Worm (Caenorhabditis elegans) whole organism, L3 larva: ENCODE measurements around the gene C41A3.2.

ENCODE experiments used
- ZK546.5 ChIP-seq: sonication (generic microtip); optimal IDR thresholded peaks from 2 replicates; lab custom pipeline; 2017; ENCODE audit warnings: missing biosample characterization, missing genetic modification characterization
- ceh-28 ChIP-seq: fragments of 150-350 bp; optimal IDR thresholded peaks from 2 replicates; lab custom pipeline; 2014; ENCODE audit warnings: missing biosample characterization, missing genetic modification reagents, missing genetic modification characterization
- ceh-82 ChIP-seq: fragments of 150-350 bp; optimal IDR thresholded peaks from 2 replicates; lab custom pipeline; 2014; ENCODE audit warnings: missing biosample characterization, missing genetic modification characterization
- nfya-1 ChIP-seq: sonication (generic microtip); optimal IDR thresholded peaks from 2 replicates; lab custom pipeline; 2017; ENCODE audit warnings: missing genetic modification characterization, mild to moderate bottlenecking, missing compliant biosample characterization, antibody characterized with exemption, moderate library complexity; ENCODE audit not compliant: insufficient read depth
- nhr-237 ChIP-seq: fragments of 150-350 bp; optimal IDR thresholded peaks from 2 replicates; lab custom pipeline; 2014; ENCODE audit warnings: missing biosample characterization, missing genetic modification characterization
- ztf-4 ChIP-seq: fragments of 150-350 bp; optimal IDR thresholded peaks from 2 replicates; lab custom pipeline; 2014; ENCODE audit warnings: missing biosample characterization, missing genetic modification characterization

ce11 chrX:5364222-5364621 is 49.9 kb downstream of the C41A3.2 start, which contains the start of gene chtl-1:
- no peak for TF ChIP-seq nhr-237
- TF ChIP-seq ceh-82 (tag; lab: Kevin White, UChicago), result no peak
- no peak for TF ChIP-seq nfya-1 (tag; lab: Kevin White, UChicago)
- TF ChIP-seq ZK546.5, result no peak
- no peak for TF ChIP-seq ztf-4 (tag; lab: Kevin White, UChicago)
- TF ChIP-seq ceh-28 (tag; lab: Kevin White, UChicago), result no peak
